Fruit fly (Drosophila melanogaster): ENCODE data around the gene CG32086.

The CG32086 gene

dm6 chr3L:11599255-11599654 is 15.4 kb upstream of the CG32086 start (continued):
- TF ChIP-seq Sox102F (GFP tag; optimal IDR thresholded peaks at IDR 0.05) (no peak), CG32006 (GFP tag; optimal IDR thresholded peaks at IDR 0.05) (peak; percentile 54), Sox15 (GFP tag; optimal IDR thresholded peaks at IDR 0.05) (no peak), dsx (GFP tag; optimal IDR thresholded peaks at IDR 0.05; ENCODE audit: poor library complexity, severe bottlenecking) (peak; percentile 41), Gug (GFP tag; IDR thresholded peaks at IDR 0.05) (no peak), CG31627 (GFP tag; optimal IDR thresholded peaks at IDR 0.05) (no peak), Eip93F (GFP tag; optimal IDR thresholded peaks at IDR 0.05) (no peak), CG34406 (GFP tag; optimal IDR thresholded peaks at IDR 0.05) (peak; percentile 45), Eip78C (GFP tag) (no peak), vri (GFP tag; optimal IDR thresholded peaks at IDR 0.05) (no peak), Ets96B (tag; optimal IDR thresholded peaks at IDR 0.05) (peak; percentile 54), esn (GFP tag; optimal IDR thresholded peaks at IDR 0.05) (peak; percentile 6), fd85E (GFP tag; optimal IDR thresholded peaks at IDR 0.05) (no peak), Met (GFP tag; optimal IDR thresholded peaks at IDR 0.05) (no peak), CG6163 (GFP tag; IDR thresholded peaks at IDR 0.05) (0 out of 3 replicates have a peak, but pooled peaks have one; percentile 23), net (GFP tag; optimal IDR thresholded peaks at IDR 0.05) (peak; percentile 7), CG3032 (tag; optimal IDR thresholded peaks at IDR 0.05) (peak; percentile 59), CG3919 (GFP tag; optimal IDR thresholded peaks at IDR 0.05) (no peak), acj6 (GFP tag; optimal IDR thresholded peaks at IDR 0.05) (peak; percentile 40), CG15336 (GFP tag; IDR thresholded peaks at IDR 0.05) (peak; percentile 42), CG6854 (GFP tag; optimal IDR thresholded peaks at IDR 0.05) (no peak), svp (GFP tag) (no peak), Smox (GFP tag; optimal IDR thresholded peaks at IDR 0.05) (no peak), topi (GFP tag; optimal IDR thresholded peaks at IDR 0.05) (no peak), fd59A (GFP tag; optimal IDR thresholded peaks at IDR 0.05) (no peak), CG6792 (GFP tag; optimal IDR thresholded peaks at IDR 0.05) (peak; percentile 12), CG11294 (GFP tag; IDR thresholded peaks at IDR 0.05) (0 out of 2 replicates have a peak, but pooled peaks have one; percentile 7)

- peak; percentile 44 for TF ChIP-seq CG7368 (GFP tag; optimal IDR thresholded peaks at IDR 0.05)
- TF ChIP-seq Gug (GFP tag; IDR thresholded peaks at IDR 0.05) = no peak
- TF ChIP-seq Eip78C (GFP tag) = peak; percentile 34
- no peak for TF ChIP-seq Sox102F (GFP tag; optimal IDR thresholded peaks at IDR 0.05)
Observed at dm6 chr3L:11596585-11597252, 12.9 kb upstream of the CG32086 start, which contains the start of gene CG7368. Gene CG7368, plus strand, starts transcription at chr3L:11597202.

- TF ChIP-seq CG10669 (GFP tag; optimal IDR thresholded peaks at IDR 0.05) = peak; percentile 26
- peak; percentile 10 for TF ChIP-seq CG10631 (GFP tag; optimal IDR thresholded peaks at IDR 0.05)
- no peak for TF ChIP-seq Hr38 (GFP tag; optimal IDR thresholded peaks at IDR 0.05)
- peak; percentile 21 for TF ChIP-seq acj6 (GFP tag; optimal IDR thresholded peaks at IDR 0.05)
- TF ChIP-seq CG3919 (GFP tag; optimal IDR thresholded peaks at IDR 0.05) = peak; percentile 33
- no peak for TF ChIP-seq Hr39 (GFP tag; optimal IDR thresholded peaks at IDR 0.05)
- TF ChIP-seq CG15336 (GFP tag; IDR thresholded peaks at IDR 0.05) = peak; percentile 75
- TF ChIP-seq OdsH (GFP tag; optimal IDR thresholded peaks at IDR 0.05) = peak; percentile 28
- TF ChIP-seq Hr4 (GFP tag; optimal IDR thresholded peaks at IDR 0.05) = peak; percentile 42
- TF ChIP-seq lz (GFP tag; optimal IDR thresholded peaks at IDR 0.05) = no peak
- peak; percentile 17 for TF ChIP-seq esn (GFP tag; optimal IDR thresholded peaks at IDR 0.05)
- TF ChIP-seq CG6808 (GFP tag; optimal IDR thresholded peaks at IDR 0.05) = peak; percentile 29
- TF ChIP-seq CG6276 (GFP tag; optimal IDR thresholded peaks at IDR 0.05) = peak; percentile 43
- peak; percentile 56 for TF ChIP-seq CG32006 (GFP tag; optimal IDR thresholded peaks at IDR 0.05)
- TF ChIP-seq dsx (GFP tag; optimal IDR thresholded peaks at IDR 0.05; ENCODE audit: poor library complexity, severe bottlenecking) = peak; percentile 44
- no peak for TF ChIP-seq vri (GFP tag; optimal IDR thresholded peaks at IDR 0.05)
- peak; percentile 33; the same call in 1 of the 2 replicates for TF ChIP-seq Gug (GFP tag; IDR thresholded peaks at IDR 0.05)
- TF ChIP-seq CG4318 (GFP tag; optimal IDR thresholded peaks at IDR 0.05) = peak; percentile 2
- peak; percentile 7 for TF ChIP-seq CG16779 (tag; optimal IDR thresholded peaks at IDR 0.05)
- peak; percentile 11 for TF ChIP-seq Lpt (GFP tag; optimal IDR thresholded peaks at IDR 0.05)
- TF ChIP-seq CG6163 (GFP tag; IDR thresholded peaks at IDR 0.05) = peak; percentile 61; the same call in 2 of the 3 replicates
- TF ChIP-seq Sox15 (GFP tag; optimal IDR thresholded peaks at IDR 0.05) = no peak
- TF ChIP-seq CG6854 (GFP tag; optimal IDR thresholded peaks at IDR 0.05) = no peak
- peak; percentile 23 for TF ChIP-seq CG8632 (GFP tag; optimal IDR thresholded peaks at IDR 0.05)
- TF ChIP-seq eg (GFP tag; IDR thresholded peaks at IDR 0.05) = 0 out of 3 replicates have a peak, but pooled peaks have one; percentile 54
- peak; percentile 9 for TF ChIP-seq net (GFP tag; optimal IDR thresholded peaks at IDR 0.05)
- no peak for TF ChIP-seq dac (GFP tag; optimal IDR thresholded peaks at IDR 0.05)
- TF ChIP-seq achi (GFP tag; optimal IDR thresholded peaks at IDR 0.05) = peak; percentile 42
- TF ChIP-seq ss (GFP tag; optimal IDR thresholded peaks at IDR 0.05) = peak in 1 of 2 experiments; percentile 45
- TF ChIP-seq CG8119 (GFP tag; IDR thresholded peaks at IDR 0.05) = peak; percentile 82
Observed at dm6 chr3L:11593778-11594177, 9.9 kb upstream of the CG32086 start.
